Worm (Caenorhabditis elegans) whole organism, early embryonic: ENCODE results near the gene K09H11.9.

ENCODE experiments used
- ama-1 ChIP-seq: fragments of 150-350 bp; optimal IDR thresholded peaks from 2 replicates; lab custom pipeline; 2014
- ceh-13 ChIP-seq: fragments of 200-800 bp; sonication (Bioruptor generic); optimal IDR thresholded peaks from 2 replicates; lab custom pipeline; 2018; ENCODE audit warnings: mild to moderate bottlenecking, missing genetic modification characterization, missing compliant biosample characterization

DNA sequence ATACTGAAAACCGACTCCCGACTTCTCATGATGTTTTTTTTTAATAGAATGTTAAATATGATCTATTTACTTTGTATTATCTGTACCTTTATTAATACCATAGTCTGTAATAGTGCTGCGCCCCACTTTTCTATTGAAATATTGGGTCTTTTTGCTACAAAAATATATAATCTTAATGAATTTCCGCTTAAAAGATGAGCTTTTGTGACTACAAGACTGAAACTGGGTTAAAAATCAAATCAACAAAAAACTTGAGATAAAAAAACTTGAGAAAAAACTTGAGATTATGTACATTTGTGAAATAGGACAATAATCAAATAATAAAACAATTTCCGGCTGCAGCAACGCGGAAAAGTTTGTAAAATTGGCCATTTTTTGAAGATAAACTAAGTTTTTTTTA, 14.4 kb upstream of the K09H11.9 start, which contains the start of gene K09H11.15:
- no peak for TF ChIP-seq ama-1 (lab: Kevin White, UChicago)
- TF ChIP-seq ceh-13: no peak
